Worm (Caenorhabditis elegans) whole organism, late embryonic: Measurements from ENCODE around the gene K07H8.2.

ENCODE experiments used
- F13H6.1 ChIP-seq: sonication (generic microtip); optimal IDR thresholded peaks from 2 replicates; lab custom pipeline; 2016; ENCODE audit warnings: missing genetic modification characterization, missing compliant biosample characterization
- K02D7.2 ChIP-seq: sonication (generic microtip); optimal IDR thresholded peaks from 2 replicates; lab custom pipeline; 2017; ENCODE audit warnings: mild to moderate bottlenecking, missing genetic modification characterization, missing compliant biosample characterization
- T23F11.4 ChIP-seq: fragments of 200-800 bp; sonication (Bioruptor generic); optimal IDR thresholded peaks from 2 replicates; lab custom pipeline; 2018; ENCODE audit warnings: mild to moderate bottlenecking, missing genetic modification characterization, missing compliant biosample characterization
- Y22D7AL.16 ChIP-seq: sonication (generic microtip); optimal IDR thresholded peaks from 2 replicates; lab custom pipeline; 2016; ENCODE audit warnings: missing genetic modification characterization, missing compliant biosample characterization
- ahr-1 ChIP-seq: sonication (generic microtip); optimal IDR thresholded peaks from 2 replicates; lab custom pipeline; 2016; ENCODE audit warnings: missing genetic modification characterization, missing compliant biosample characterization
- ama-1 ChIP-seq: fragments of 150-350 bp; optimal IDR thresholded peaks from 2 replicates; lab custom pipeline; 2014
- ceh-14 ChIP-seq: sonication (generic microtip); optimal IDR thresholded peaks from 2 replicates; lab custom pipeline; 2016; ENCODE audit warnings: missing genotype, missing genetic modification characterization, missing compliant biosample characterization
- ceh-19 ChIP-seq: fragments of 200-800 bp; sonication (Bioruptor generic); optimal IDR thresholded peaks from 2 replicates; lab custom pipeline; 2018; ENCODE audit warnings: mild to moderate bottlenecking, missing genetic modification characterization, missing compliant biosample characterization
- ceh-2 ChIP-seq: sonication (generic microtip); optimal IDR thresholded peaks from 2 replicates; lab custom pipeline; 2016; ENCODE audit warnings: missing genotype, missing genetic modification characterization, missing compliant biosample characterization
- ceh-30 ChIP-seq: fragments of 150-350 bp; optimal IDR thresholded peaks from 2 replicates; lab custom pipeline; 2014; ENCODE audit warnings: missing biosample characterization, missing genetic modification characterization
- ceh-48 ChIP-seq: sonication (generic microtip); optimal IDR thresholded peaks from 2 replicates; lab custom pipeline; 2016; ENCODE audit warnings: missing genetic modification characterization, inconsistent platforms, missing compliant biosample characterization
- ceh-6 ChIP-seq: fragments of 200-800 bp; sonication (Bioruptor generic); optimal IDR thresholded peaks from 2 replicates; lab custom pipeline; 2018; ENCODE audit warnings: mild to moderate bottlenecking, missing genetic modification characterization, missing compliant biosample characterization
- ceh-9 ChIP-seq: sonication (generic microtip); optimal IDR thresholded peaks from 2 replicates; lab custom pipeline; 2016; ENCODE audit warnings: mild to moderate bottlenecking, missing genetic modification characterization, inconsistent platforms, missing compliant biosample characterization
- ets-4 ChIP-seq: sonication (generic microtip); optimal IDR thresholded peaks from 2 replicates; lab custom pipeline; 2016; ENCODE audit warnings: missing genetic modification characterization, missing compliant biosample characterization
- eyg-1 ChIP-seq: sonication (generic microtip); optimal IDR thresholded peaks from 2 replicates; lab custom pipeline; 2016; ENCODE audit warnings: missing genotype, missing genetic modification characterization, missing compliant biosample characterization
- fax-1 ChIP-seq: sonication (generic microtip); optimal IDR thresholded peaks from 2 replicates; lab custom pipeline; 2016; ENCODE audit warnings: missing genotype, missing genetic modification characterization, missing compliant biosample characterization
- fkh-6 ChIP-seq: sonication (generic microtip); optimal IDR thresholded peaks from 2 replicates; lab custom pipeline; 2016; ENCODE audit warnings: missing genetic modification characterization, missing compliant biosample characterization
- gmeb-2 ChIP-seq: sonication (generic microtip); optimal IDR thresholded peaks from 2 replicates; lab custom pipeline; 2016; ENCODE audit warnings: missing genetic modification characterization, inconsistent platforms, missing compliant biosample characterization
- hlh-13 ChIP-seq: fragments of 200-800 bp; sonication (Bioruptor generic); optimal IDR thresholded peaks from 2 replicates; lab custom pipeline; 2018; ENCODE audit warnings: mild to moderate bottlenecking, missing genetic modification characterization, missing compliant biosample characterization
- hlh-8 ChIP-seq: sonication (generic microtip); optimal IDR thresholded peaks from 2 replicates; lab custom pipeline; 2016; ENCODE audit warnings: missing genotype, missing genetic modification characterization, missing compliant biosample characterization
- lim-6 ChIP-seq: sonication (generic microtip); optimal IDR thresholded peaks from 2 replicates; lab custom pipeline; 2016; ENCODE audit warnings: missing genetic modification characterization, missing compliant biosample characterization
- mec-3 ChIP-seq: sonication (generic microtip); optimal IDR thresholded peaks from 2 replicates; lab custom pipeline; 2016; ENCODE audit warnings: borderline replicate concordance, missing genetic modification characterization, missing compliant biosample characterization
- nhr-11 ChIP-seq: fragments of 150-350 bp; optimal IDR thresholded peaks from 2 replicates; lab custom pipeline; 2014; ENCODE audit warnings: missing biosample characterization, missing genetic modification characterization
- nhr-232 ChIP-seq: sonication (generic microtip); optimal IDR thresholded peaks from 2 replicates; lab custom pipeline; 2016; ENCODE audit warnings: missing genetic modification characterization, missing compliant biosample characterization
- npax-4 ChIP-seq: sonication (generic microtip); optimal IDR thresholded peaks from 2 replicates; lab custom pipeline; 2016; ENCODE audit warnings: missing genetic modification characterization, missing compliant biosample characterization
- odd-2 ChIP-seq: sonication (generic microtip); optimal IDR thresholded peaks from 2 replicates; lab custom pipeline; 2017; ENCODE audit warnings: antibody characterized with exemption, mild to moderate bottlenecking, missing genetic modification characterization, missing compliant biosample characterization
- pag-3 ChIP-seq: sonication (generic microtip); optimal IDR thresholded peaks from 2 replicates; lab custom pipeline; 2016; ENCODE audit warnings: missing compliant biosample characterization, missing genetic modification characterization, borderline replicate concordance
- pat-9 ChIP-seq: fragments of 200-800 bp; sonication (Bioruptor generic); optimal IDR thresholded peaks from 2 replicates; lab custom pipeline; 2018; ENCODE audit warnings: mild to moderate bottlenecking, missing genetic modification characterization, moderate library complexity, missing compliant biosample characterization
- pha-4 ChIP-seq: fragments of 150-350 bp; optimal IDR thresholded peaks from 2 replicates; lab custom pipeline; 2018; ENCODE audit warnings: missing biosample characterization, missing genetic modification reagents, missing genetic modification characterization
- pros-1 ChIP-seq: fragments of 150-350 bp; optimal IDR thresholded peaks from 2 replicates; lab custom pipeline; 2014; ENCODE audit warnings: missing biosample characterization, missing genetic modification reagents, missing genetic modification characterization
- ref-2 ChIP-seq: sonication (generic microtip); optimal IDR thresholded peaks from 2 replicates; lab custom pipeline; 2016; ENCODE audit warnings: missing genetic modification characterization, missing compliant biosample characterization
- rnt-1 ChIP-seq: sonication (generic microtip); optimal IDR thresholded peaks from 2 replicates; lab custom pipeline; 2016; ENCODE audit warnings: missing genetic modification characterization, missing compliant biosample characterization
- sdc-2 ChIP-seq: sonication (generic microtip); optimal IDR thresholded peaks from 2 replicates; lab custom pipeline; 2016; ENCODE audit warnings: missing genotype, missing genetic modification characterization, missing compliant biosample characterization
- tbx-2 ChIP-seq: sonication (generic microtip); optimal IDR thresholded peaks from 2 replicates; lab custom pipeline; 2016; ENCODE audit warnings: missing genetic modification characterization, missing compliant biosample characterization
- ttx-3 ChIP-seq: sonication (generic microtip); optimal IDR thresholded peaks from 2 replicates; lab custom pipeline; 2016; ENCODE audit warnings: missing genetic modification reagents, missing genetic modification characterization, missing compliant biosample characterization
- unc-3 ChIP-seq, 2 experiments: fragments of 200-800 bp in 1 of 2; sonication (Bioruptor generic) in 1 of 2; sonication (generic microtip) in 1 of 2; conservative IDR thresholded peaks in 1 of 2; optimal IDR thresholded peaks in 1 of 2; 2 replicates each; pipeline versions ENCODE4 v1.3.6 to Lab custom; 2016 to 2022; ENCODE audit warnings: missing compliant biosample characterization in 2 of 2, missing genetic modification characterization in 2 of 2, missing genetic modification reagents in 1 of 2
- unc-42 ChIP-seq: sonication (generic microtip); optimal IDR thresholded peaks from 2 replicates; lab custom pipeline; 2016; ENCODE audit warnings: missing genotype, missing genetic modification characterization, missing compliant biosample characterization
- unc-55 ChIP-seq: sonication (generic microtip); optimal IDR thresholded peaks from 2 replicates; lab custom pipeline; 2017; ENCODE audit warnings: missing biosample characterization, missing genetic modification reagents, missing genetic modification characterization
- zip-5 ChIP-seq: sonication (generic microtip); optimal IDR thresholded peaks from 2 replicates; lab custom pipeline; 2016; ENCODE audit warnings: missing genetic modification characterization, missing compliant biosample characterization
- ztf-16 ChIP-seq: sonication (generic microtip); optimal IDR thresholded peaks from 2 replicates; lab custom pipeline; 2017; ENCODE audit warnings: missing genetic modification characterization, missing compliant biosample characterization

The K07H8.2 gene

ce11 chrIV:8268024-8268423, 23.3 kb upstream of the K07H8.2 start, which contains the start of the genes K07H8.5 and K07H8.8:
K07H8.5 (plus strand) TSS chrIV:8268324.
K07H8.8 (minus strand) TSS chrIV:8268412.
- TF ChIP-seq rnt-1 (tag; lab: Kevin White, UChicago) (no peak), ref-2 (tag; lab: Kevin White, UChicago) (no peak), ceh-14 (no peak), odd-2 (tag; lab: Kevin White, UChicago) (no peak)

- TF ChIP-seq npax-4 (tag; lab: Kevin White, UChicago) (no peak), rnt-1 (tag; lab: Kevin White, UChicago) (no peak), pha-4 (no peak), unc-42 (tag; lab: Kevin White, UChicago) (no peak), ceh-2 (tag; lab: Kevin White, UChicago) (no peak), lim-6 (tag; lab: Kevin White, UChicago) (no peak), mec-3 (no peak)
These were observed 18.0 kb upstream of the K07H8.2 start for ce11 chrIV:8273334-8273733.

- TF ChIP-seq unc-42 (tag; lab: Kevin White, UChicago) (no peak), tbx-2 (tag; lab: Kevin White, UChicago) (no peak), ama-1 (lab: Kevin White, UChicago) (no peak), unc-55 (GFP tag; lab: Kevin White, UChicago) (no peak), ahr-1 (no peak), ceh-19 (GFP tag; lab: Kevin White, UChicago) (no peak), eyg-1 (tag; lab: Kevin White, UChicago) (no peak), ceh-48 (tag; lab: Kevin White, UChicago) (no peak), F13H6.1 (tag; lab: Kevin White, UChicago) (no peak), ceh-6 (GFP tag; lab: Kevin White, UChicago) (no peak), Y22D7AL.16 (tag; lab: Kevin White, UChicago) (no peak), pag-3 (no peak), hlh-8 (tag; lab: Kevin White, UChicago) (no peak)
These were observed 16.1 kb upstream of the K07H8.2 start, which contains the start of gene K07H8.11 for ce11 chrIV:8275232-8275631. K07H8.11 (minus strand) TSS chrIV:8275332.

- TF ChIP-seq hlh-13 (GFP tag; lab: Kevin White, UChicago) (no peak), gmeb-2 (no peak), K02D7.2 (tag; lab: Kevin White, UChicago) (no peak), ztf-16 (tag; lab: Kevin White, UChicago) (no peak), T23F11.4 (GFP tag; lab: Kevin White, UChicago) (no peak), pros-1 (tag; lab: Kevin White, UChicago) (no peak), ceh-9 (tag; lab: Kevin White, UChicago) (no peak), pag-3 (no peak), nhr-11 (tag; lab: Kevin White, UChicago) (no peak), unc-42 (tag; lab: Kevin White, UChicago) (no peak), ref-2 (tag; lab: Kevin White, UChicago) (no peak), ttx-3 (tag; lab: Kevin White, UChicago) (no peak), zip-5 (tag; lab: Kevin White, UChicago) (no peak), unc-55 (GFP tag; lab: Kevin White, UChicago) (no peak), nhr-232 (tag; lab: Kevin White, UChicago) (no peak), unc-3 (GFP tag; conservative IDR thresholded peaks at IDR 0.05; lab: Robert Waterston, UW) (no peak), unc-3 (tag; optimal IDR thresholded peaks at IDR 0.05; lab: Kevin White, UChicago) (no peak)
These were observed 14.7 kb upstream of the K07H8.2 start, which contains the start of gene K07H8.12 for ce11 chrIV:8276609-8277008. K07H8.12 (minus strand) TSS chrIV:8276709.

- no peak for TF ChIP-seq pat-9 (tag; lab: Kevin White, UChicago)
- TF ChIP-seq fax-1 (tag; lab: Kevin White, UChicago), result no peak
- no peak for TF ChIP-seq fkh-6 (tag; lab: Kevin White, UChicago)
- TF ChIP-seq sdc-2 (tag; lab: Kevin White, UChicago), result no peak
- TF ChIP-seq ceh-30 (tag; lab: Kevin White, UChicago), result no peak
- TF ChIP-seq ets-4 (tag; lab: Kevin White, UChicago), result no peak
- TF ChIP-seq eyg-1 (tag; lab: Kevin White, UChicago), result no peak
These were observed 8.1 kb upstream of the K07H8.2 start for ce11 chrIV:8283214-8283613.
